Worm (Caenorhabditis elegans) whole organism, L4 larva: ENCODE measurements around the gene B0244.5.

Experiments
- F44E2.7 ChIP-seq: fragments of 200-800 bp; sonication (Bioruptor generic); IDR thresholded peaks from 2 replicates; pipeline ENCODE4 v2.1.2; 2022; ENCODE audit warnings: missing genetic modification characterization, missing compliant biosample characterization
- Y105C5A.15 ChIP-seq: fragments of 200-800 bp; sonication (Bioruptor generic); IDR thresholded peaks from 2 replicates; pipeline ENCODE4 v1.3.6; 2022; ENCODE audit warnings: missing genetic modification characterization, missing compliant biosample characterization
- ama-1 ChIP-seq: fragments of 150-350 bp; optimal IDR thresholded peaks from 2 replicates; lab custom pipeline; 2014; ENCODE audit warnings: inconsistent platforms, mixed read lengths
- ceh-28 ChIP-seq: fragments of 150-350 bp; optimal IDR thresholded peaks from 2 replicates; lab custom pipeline; 2014; ENCODE audit warnings: missing biosample characterization, missing genetic modification reagents, missing genetic modification characterization
- hlh-30 ChIP-seq: sonication (generic microtip); optimal IDR thresholded peaks from 2 replicates; lab custom pipeline; 2017; ENCODE audit warnings: antibody characterized with exemption, mild to moderate bottlenecking, missing genetic modification characterization, missing compliant biosample characterization; ENCODE audit not compliant: insufficient read depth
- nhr-237 ChIP-seq: sonication (generic microtip); optimal IDR thresholded peaks from 2 replicates; lab custom pipeline; 2017; ENCODE audit warnings: missing biosample characterization, missing genetic modification characterization
- nhr-25 ChIP-seq: sonication (generic microtip); optimal IDR thresholded peaks from 2 replicates; lab custom pipeline; 2017; ENCODE audit warnings: missing genetic modification characterization, mild to moderate bottlenecking, missing compliant biosample characterization, antibody characterized with exemption, moderate library complexity, borderline replicate concordance; ENCODE audit not compliant: insufficient read depth
- nhr-28 ChIP-seq: fragments of 150-350 bp; optimal IDR thresholded peaks from 2 replicates; lab custom pipeline; 2014; ENCODE audit warnings: missing biosample characterization, missing genetic modification characterization
- pha-4 ChIP-seq, 2 experiments: fragments of 150-350 bp in 1 of 2; fragments of 200-800 bp in 1 of 2; sonication (Bioruptor generic) in 1 of 2; IDR thresholded peaks in 1 of 2; optimal IDR thresholded peaks in 1 of 2; 2 replicates each; pipeline versions ENCODE4 v1.3.6 to Lab custom; 2014 to 2022; ENCODE audit warnings: missing genetic modification characterization in 2 of 2, missing genetic modification reagents in 2 of 2, missing biosample characterization in 1 of 2, missing compliant biosample characterization in 1 of 2
- sdz-12 ChIP-seq: fragments of 200-800 bp; sonication (Bioruptor generic); optimal IDR thresholded peaks from 2 replicates; lab custom pipeline; 2018; ENCODE audit warnings: mild to moderate bottlenecking, missing genetic modification characterization, missing compliant biosample characterization
- snpc-1.2 ChIP-seq: fragments of 200-800 bp; sonication (Bioruptor generic); IDR thresholded peaks from 2 replicates; pipeline ENCODE4 v1.3.6; 2022; ENCODE audit warnings: missing genetic modification reagents, missing genetic modification characterization, missing compliant biosample characterization
- unc-62 ChIP-seq, 3 experiments: fragments of 150-350 bp in 1 of 3; sonication (generic microtip); optimal IDR thresholded peaks in 2 of 3; peaks in 1 of 3; 1 replicate in 1 of 3; 2 replicates in 2 of 3; lab custom pipeline; 2014 to 2017; ENCODE audit warnings: missing biosample characterization in 3 of 3, missing genetic modification characterization in 3 of 3, missing genetic modification reagents in 3 of 3, missing genotype in 1 of 3
- zag-1 ChIP-seq: fragments of 150-350 bp; optimal IDR thresholded peaks from 2 replicates; lab custom pipeline; 2014; ENCODE audit warnings: missing biosample characterization, missing genetic modification characterization

ce11 chrIII:5714984-5715454 lies 29.7 kb upstream of the B0244.5 start:
- TF ChIP-seq ceh-28 (tag; lab: Kevin White, UChicago): no peak
- no peak for TF ChIP-seq nhr-25 (tag; lab: Kevin White, UChicago)
- peak; percentile 33 for TF ChIP-seq ama-1 (lab: Kevin White, UChicago)
- TF ChIP-seq nhr-237 (tag; lab: Kevin White, UChicago): no peak
- no peak for TF ChIP-seq nhr-28 (tag; lab: Kevin White, UChicago)
- TF ChIP-seq unc-62 (GFP tag; optimal IDR thresholded peaks at IDR 0.05 in 1 of 2; lab: Kevin White, UChicago): peak in 1 of 2 experiments; percentile 76
- no peak for TF ChIP-seq unc-62 (tag; optimal IDR thresholded peaks at IDR 0.05; lab: Kevin White, UChicago)
- TF ChIP-seq hlh-30 (tag; lab: Kevin White, UChicago): peak; percentile 74
- no peak for TF ChIP-seq pha-4 (GFP tag; IDR thresholded peaks at IDR 0.05; lab: Robert Waterston, UW)
- TF ChIP-seq pha-4 (tag; optimal IDR thresholded peaks at IDR 0.05; lab: Kevin White, UChicago): no peak
- no peak for TF ChIP-seq sdz-12
- TF ChIP-seq zag-1: no peak
- no peak for TF ChIP-seq snpc-1.2 (GFP tag; lab: Robert Waterston, UW)
- TF ChIP-seq Y105C5A.15 (GFP tag; lab: Robert Waterston, UW): no peak
- TF ChIP-seq F44E2.7: no peak
